Worm (Caenorhabditis elegans) whole organism, mixed stage, embryonic: Measurements from ENCODE around the gene nhr-195.

Experiments
- elt-1 ChIP-seq: sonication (generic microtip); optimal IDR thresholded peaks from 2 replicates; lab custom pipeline; 2017; ENCODE audit warnings: missing genetic modification characterization, mild to moderate bottlenecking, missing compliant biosample characterization, antibody characterized with exemption, moderate library complexity, borderline replicate concordance; ENCODE audit not compliant: insufficient read depth
- lsy-2 ChIP-seq: fragments of 150-350 bp; optimal IDR thresholded peaks from 2 replicates; lab custom pipeline; 2014; ENCODE audit warnings: missing biosample characterization, missing genetic modification characterization
- nhr-12 ChIP-seq: fragments of 150-350 bp; optimal IDR thresholded peaks from 2 replicates; lab custom pipeline; 2014; ENCODE audit warnings: missing biosample characterization, missing genetic modification characterization
- nhr-237 ChIP-seq: fragments of 150-350 bp; optimal IDR thresholded peaks from 2 replicates; lab custom pipeline; 2014; ENCODE audit warnings: missing biosample characterization, missing genetic modification characterization
- nhr-76 ChIP-seq: sonication (generic microtip); optimal IDR thresholded peaks from 2 replicates; lab custom pipeline; 2017; ENCODE audit warnings: missing biosample characterization, missing genetic modification characterization
- pha-4 ChIP-seq: fragments of 150-350 bp; optimal IDR thresholded peaks from 2 replicates; lab custom pipeline; 2018; ENCODE audit warnings: missing biosample characterization, missing genetic modification reagents, missing genetic modification characterization
- unc-62 ChIP-seq: fragments of 150-350 bp; optimal IDR thresholded peaks from 2 replicates; lab custom pipeline; 2014; ENCODE audit warnings: missing biosample characterization, missing genetic modification reagents, missing genetic modification characterization
- zip-8 ChIP-seq: fragments of 150-350 bp; optimal IDR thresholded peaks from 2 replicates; lab custom pipeline; 2014; ENCODE audit warnings: missing biosample characterization, missing genetic modification characterization
- ztf-11 ChIP-seq: fragments of 150-350 bp; optimal IDR thresholded peaks from 2 replicates; lab custom pipeline; 2014; ENCODE audit warnings: missing biosample characterization, missing genetic modification characterization

- TF ChIP-seq lsy-2 (tag; lab: Kevin White, UChicago) (no peak), nhr-237 (tag; lab: Kevin White, UChicago) (no peak), pha-4 (tag; lab: Kevin White, UChicago) (no peak), ztf-11 (tag; lab: Kevin White, UChicago) (no peak), nhr-12 (tag; lab: Kevin White, UChicago) (no peak), zip-8 (tag; lab: Kevin White, UChicago) (no peak), unc-62 (GFP tag; lab: Kevin White, UChicago) (no peak), elt-1 (tag; lab: Kevin White, UChicago) (no peak), nhr-76 (tag; lab: Kevin White, UChicago) (no peak)
Observed at ce11 chrV:8977895-8978294, 5.7 kb upstream of the nhr-195 start.
